Fruit fly (Drosophila melanogaster) whole organism, embryonic: Measurements from ENCODE around the gene prtp.
A peak's percentile ranks its signal among the peaks of the same experiment; 100 is the strongest.

Experiments
- Atf6 ChIP-seq: fragments of 200-800 bp; sonication (Bioruptor generic); IDR thresholded peaks from 2 replicates; pipeline ENCODE4 v1.3.6; 2022; ENCODE audit warnings: missing biosample characterization, missing genetic modification characterization
- B-H1 ChIP-seq: fragments of 200-800 bp; sonication (Bioruptor generic); IDR thresholded peaks from 3 replicates; pipeline ENCODE4 v1.3.6; 2022; ENCODE audit warnings: missing biosample characterization, missing genetic modification characterization
- CG12071 ChIP-seq: fragments of 200-800 bp; sonication (Bioruptor generic); optimal IDR thresholded peaks from 3 replicates; lab custom pipeline; 2018; ENCODE audit warnings: missing biosample characterization, mild to moderate bottlenecking, missing genetic modification characterization
- CG12104 ChIP-seq: fragments of 200-800 bp; sonication (Bioruptor generic); optimal IDR thresholded peaks from 3 replicates; lab custom pipeline; 2016; ENCODE audit warnings: missing biosample characterization, missing genetic modification characterization
- CG12391 ChIP-seq: fragments of 200-800 bp; sonication (Bioruptor generic); optimal IDR thresholded peaks from 3 replicates; lab custom pipeline; 2018; ENCODE audit warnings: missing biosample characterization, mild to moderate bottlenecking, missing genetic modification characterization, moderate library complexity
- CG12744 ChIP-seq: fragments of 200-800 bp; sonication (Bioruptor generic); optimal IDR thresholded peaks from 2 replicates; lab custom pipeline; 2016; ENCODE audit warnings: missing biosample characterization, missing genetic modification characterization
- CG12942 ChIP-seq: fragments of 200-800 bp; sonication (Bioruptor generic); optimal IDR thresholded peaks from 3 replicates; lab custom pipeline; 2016; ENCODE audit warnings: missing biosample characterization, missing genetic modification characterization
- CG13123 ChIP-seq: fragments of 200-800 bp; sonication (Bioruptor generic); optimal IDR thresholded peaks from 2 replicates; lab custom pipeline; 2016; ENCODE audit warnings: missing biosample characterization, missing genetic modification characterization
- CG15269 ChIP-seq: fragments of 200-800 bp; sonication (Bioruptor generic); optimal IDR thresholded peaks from 2 replicates; lab custom pipeline; 2018; ENCODE audit warnings: missing biosample characterization, mild to moderate bottlenecking, missing genetic modification characterization, moderate library complexity
- CG17568 ChIP-seq: fragments of 200-800 bp; sonication (Bioruptor generic); optimal IDR thresholded peaks from 2 replicates; lab custom pipeline; 2018; ENCODE audit warnings: missing biosample characterization, mild to moderate bottlenecking, missing genetic modification characterization, moderate library complexity
- CG2678 ChIP-seq: fragments of 200-800 bp; sonication (Bioruptor generic); optimal IDR thresholded peaks from 3 replicates; lab custom pipeline; 2019; ENCODE audit warnings: missing biosample characterization, mild to moderate bottlenecking, missing genetic modification characterization, moderate library complexity
- CG2712 ChIP-seq: fragments of 200-800 bp; optimal IDR thresholded peaks from 3 replicates; lab custom pipeline; 2019; ENCODE audit warnings: missing biosample characterization, mild to moderate bottlenecking, missing genetic modification characterization, moderate library complexity
- CG30403 ChIP-seq: fragments of 200-800 bp; sonication (Bioruptor generic); optimal IDR thresholded peaks from 3 replicates; lab custom pipeline; 2016; ENCODE audit warnings: missing biosample characterization, missing genetic modification characterization
- CG3065 ChIP-seq: fragments of 200-800 bp; sonication (Bioruptor generic); optimal IDR thresholded peaks from 2 replicates; lab custom pipeline; 2016; ENCODE audit warnings: missing biosample characterization, missing genetic modification characterization
- CG6175 ChIP-seq: fragments of 200-800 bp; sonication (Bioruptor generic); IDR thresholded peaks from 3 replicates; pipeline ENCODE4 v1.3.6; 2022; ENCODE audit warnings: missing biosample characterization, missing genetic modification characterization
- Dbx ChIP-seq: fragments of 200-800 bp; sonication (Bioruptor generic); IDR thresholded peaks from 3 replicates; pipeline ENCODE4 v1.3.6; 2022; ENCODE audit warnings: missing biosample characterization, missing genetic modification characterization
- Dfd ChIP-seq, 2 experiments: fragments of >200 bp; optimal IDR thresholded peaks; 2 replicates each; lab custom pipeline; 2017; ENCODE audit warnings: missing biosample characterization in 2 of 2, missing genetic modification characterization in 2 of 2
- Dp ChIP-seq: fragments of 200-800 bp; sonication (Bioruptor generic); optimal IDR thresholded peaks from 2 replicates; lab custom pipeline; 2018; ENCODE audit warnings: missing biosample characterization, mild to moderate bottlenecking, missing genetic modification characterization, moderate library complexity
- Dref ChIP-seq: fragments of 200-800 bp; sonication (Bioruptor generic); IDR thresholded peaks from 2 replicates; pipeline ENCODE4 v1.3.6; 2022; ENCODE audit warnings: missing biosample characterization, missing genetic modification characterization
- E2f2 ChIP-seq: fragments of 200-800 bp; sonication (Bioruptor generic); IDR thresholded peaks from 2 replicates; pipeline ENCODE4 v1.3.6; 2022; ENCODE audit warnings: missing biosample characterization, missing genetic modification characterization
- ERR ChIP-seq: fragments of 200-800 bp; sonication (Bioruptor generic); optimal IDR thresholded peaks from 2 replicates; lab custom pipeline; 2016; ENCODE audit warnings: missing biosample characterization, missing genetic modification characterization
- Elba2 ChIP-seq: fragments of 200-800 bp; sonication (Bioruptor generic); optimal IDR thresholded peaks from 3 replicates; lab custom pipeline; 2016; ENCODE audit warnings: missing biosample characterization, missing genetic modification characterization
- Hey ChIP-seq: fragments of 200-800 bp; sonication (Bioruptor generic); optimal IDR thresholded peaks from 3 replicates; lab custom pipeline; 2018; ENCODE audit warnings: missing biosample characterization, mild to moderate bottlenecking, missing genetic modification characterization
- HmgD ChIP-seq: fragments of 200-800 bp; sonication (Bioruptor generic); optimal IDR thresholded peaks from 3 replicates; lab custom pipeline; 2016; ENCODE audit warnings: missing biosample characterization, missing genetic modification characterization
- Mad ChIP-seq: fragments of 200-800 bp; sonication (Bioruptor generic); optimal IDR thresholded peaks from 2 replicates; lab custom pipeline; 2016; ENCODE audit warnings: missing biosample characterization, missing genetic modification characterization
- Mes4 ChIP-seq: fragments of 200-800 bp; sonication (Bioruptor generic); optimal IDR thresholded peaks from 2 replicates; lab custom pipeline; 2016; ENCODE audit warnings: missing biosample characterization, missing genetic modification characterization
- Myb ChIP-seq: fragments of 200-800 bp; sonication (Bioruptor generic); optimal IDR thresholded peaks from 2 replicates; lab custom pipeline; 2016; ENCODE audit warnings: missing biosample characterization, missing genetic modification characterization
- Neu2 ChIP-seq: fragments of 200-800 bp; sonication (Bioruptor generic); optimal IDR thresholded peaks from 3 replicates; lab custom pipeline; 2016; ENCODE audit warnings: missing biosample characterization, missing genetic modification characterization, borderline replicate concordance
- al ChIP-seq: fragments of 200-800 bp; sonication (Bioruptor generic); IDR thresholded peaks from 2 replicates; pipeline ENCODE4 v1.3.6; 2022; ENCODE audit warnings: missing biosample characterization, missing genetic modification characterization
- ase ChIP-seq: fragments of 200-800 bp; sonication (Bioruptor generic); IDR thresholded peaks from 3 replicates; pipeline ENCODE4 v1.3.6; 2022; ENCODE audit warnings: missing biosample characterization, missing genetic modification characterization
- ato ChIP-seq: fragments of 200-800 bp; sonication (Bioruptor generic); IDR thresholded peaks from 2 replicates; pipeline ENCODE4 v1.3.6; 2022; ENCODE audit warnings: missing biosample characterization, missing genetic modification characterization; ENCODE audit not compliant: partially characterized antibody
- cato ChIP-seq: fragments of 200-800 bp; sonication (Bioruptor generic); optimal IDR thresholded peaks from 2 replicates; lab custom pipeline; 2016; ENCODE audit warnings: missing biosample characterization, missing genetic modification characterization, borderline replicate concordance
- chn ChIP-seq: fragments of 200-800 bp; sonication (Bioruptor generic); optimal IDR thresholded peaks from 2 replicates; lab custom pipeline; 2016; ENCODE audit warnings: missing biosample characterization, missing genetic modification characterization
- corto ChIP-seq: fragments of 200-800 bp; sonication (Bioruptor generic); optimal IDR thresholded peaks from 2 replicates; lab custom pipeline; 2016; ENCODE audit warnings: missing biosample characterization, mild to moderate bottlenecking, missing genetic modification characterization, moderate library complexity
- emc ChIP-seq: fragments of 200-800 bp; sonication (Bioruptor generic); optimal IDR thresholded peaks from 2 replicates; lab custom pipeline; 2016; ENCODE audit warnings: missing biosample characterization, missing genetic modification characterization
- fd102C ChIP-seq: fragments of 200-800 bp; sonication (Bioruptor generic); optimal IDR thresholded peaks from 2 replicates; lab custom pipeline; 2018; ENCODE audit warnings: missing biosample characterization, mild to moderate bottlenecking, missing genetic modification characterization, moderate library complexity
- hth ChIP-seq: fragments of >200 bp; optimal IDR thresholded peaks from 2 replicates; lab custom pipeline; 2017; ENCODE audit warnings: inconsistent platforms
- lbe ChIP-seq: fragments of 200-800 bp; sonication (Bioruptor generic); optimal IDR thresholded peaks from 2 replicates; lab custom pipeline; 2016; ENCODE audit warnings: missing biosample characterization, mild to moderate bottlenecking, missing genetic modification characterization
- luna ChIP-seq: fragments of 200-800 bp; sonication (Bioruptor generic); optimal IDR thresholded peaks from 2 replicates; lab custom pipeline; 2016; ENCODE audit warnings: missing biosample characterization, missing genetic modification characterization
- mam ChIP-seq: fragments of 200-800 bp; sonication (Bioruptor generic); optimal IDR thresholded peaks from 3 replicates; lab custom pipeline; 2016; ENCODE audit warnings: missing biosample characterization, missing genetic modification characterization
- nerfin-1 ChIP-seq: fragments of 200-800 bp; sonication (Bioruptor generic); optimal IDR thresholded peaks from 3 replicates; lab custom pipeline; 2019; ENCODE audit warnings: missing biosample characterization, mild to moderate bottlenecking, missing genetic modification characterization, moderate library complexity
- nmo ChIP-seq: fragments of 200-800 bp; sonication (Bioruptor generic); optimal IDR thresholded peaks from 2 replicates; lab custom pipeline; 2018; ENCODE audit warnings: missing biosample characterization, mild to moderate bottlenecking, missing genetic modification characterization, moderate library complexity
- nom ChIP-seq: fragments of 200-800 bp; sonication (Bioruptor generic); optimal IDR thresholded peaks from 2 replicates; lab custom pipeline; 2017; ENCODE audit warnings: missing biosample characterization, missing genetic modification characterization, mild to moderate bottlenecking, moderate library complexity, missing genetic modification reagents
- oc ChIP-seq: fragments of 200-800 bp; sonication (Bioruptor generic); optimal IDR thresholded peaks from 2 replicates; lab custom pipeline; 2018; ENCODE audit warnings: missing biosample characterization, mild to moderate bottlenecking, missing genetic modification characterization, moderate library complexity
- run ChIP-seq: fragments of 200-800 bp; sonication (Bioruptor generic); optimal IDR thresholded peaks from 3 replicates; lab custom pipeline; 2018; ENCODE audit warnings: missing biosample characterization, mild to moderate bottlenecking, missing genetic modification characterization
- so ChIP-seq: fragments of 200-800 bp; sonication (Bioruptor generic); IDR thresholded peaks from 3 replicates; pipeline ENCODE4 v1.3.6; 2022; ENCODE audit warnings: missing biosample characterization, missing genetic modification characterization
- ssp ChIP-seq: fragments of 200-800 bp; sonication (Bioruptor generic); IDR thresholded peaks from 2 replicates; pipeline ENCODE4 v1.3.6; 2022; ENCODE audit warnings: missing biosample characterization, missing genetic modification characterization
- stwl ChIP-seq: fragments of 200-800 bp; sonication (Bioruptor generic); optimal IDR thresholded peaks from 3 replicates; lab custom pipeline; 2018; ENCODE audit warnings: missing biosample characterization, mild to moderate bottlenecking, missing genetic modification characterization, moderate library complexity
- trh ChIP-seq: fragments of 200-800 bp; sonication (Bioruptor generic); optimal IDR thresholded peaks from 2 replicates; lab custom pipeline; 2016; ENCODE audit warnings: missing biosample characterization, missing genetic modification characterization
- twi ChIP-seq: fragments of 200-800 bp; optimal IDR thresholded peaks from 2 replicates; lab custom pipeline; 2019; ENCODE audit warnings: missing biosample characterization, mild to moderate bottlenecking, missing genetic modification characterization, moderate library complexity
- unpg ChIP-seq: fragments of 200-800 bp; sonication (Bioruptor generic); optimal IDR thresholded peaks from 3 replicates; lab custom pipeline; 2018; ENCODE audit warnings: missing biosample characterization, mild to moderate bottlenecking, missing genetic modification characterization, moderate library complexity

Gene prtp

dm6 chrX:11678539-11679040 is 38.0 kb upstream of the prtp start, which contains the start of the genes Vlet and bif (continued):
- no peak for TF ChIP-seq CG3065 (GFP tag; lab: Kevin White, UChicago)
- TF ChIP-seq cato, result peak; percentile 55
- peak; percentile 43 for TF ChIP-seq chn
- no peak for TF ChIP-seq corto (GFP tag; lab: Kevin White, UChicago)
- peak; percentile 27 for TF ChIP-seq Myb (GFP tag; lab: Kevin White, UChicago)
- TF ChIP-seq nmo (GFP tag; lab: Kevin White, UChicago), result peak; percentile 80
- no peak for TF ChIP-seq HmgD (GFP tag; lab: Kevin White, UChicago)
- TF ChIP-seq CG12744 (GFP tag; lab: Kevin White, UChicago), result no peak
- TF ChIP-seq CG12391, result peak; percentile 77
- TF ChIP-seq Elba2 (GFP tag; lab: Kevin White, UChicago), result no peak
- TF ChIP-seq CG6175, result 0 out of 3 replicates have a peak, but pooled peaks have one; percentile 18
- no peak for TF ChIP-seq run
- peak; percentile 76 for TF ChIP-seq CG30403 (GFP tag; lab: Kevin White, UChicago)
- no peak for TF ChIP-seq CG2678
- TF ChIP-seq so (GFP tag; lab: Robert Waterston, UW), result no peak
- TF ChIP-seq trh, result no peak
- no peak for TF ChIP-seq hth (lab: Kevin White, UChicago)
- no peak for TF ChIP-seq Mes4
- peak; percentile 48 for TF ChIP-seq stwl
- TF ChIP-seq CG15269 (tag; lab: Kevin White, UChicago), result peak; percentile 78
- peak; percentile 80 for TF ChIP-seq CG2712
- TF ChIP-seq Dbx (GFP tag; lab: Robert Waterston, UW), result 0 out of 3 replicates have a peak, but pooled peaks have one; percentile 48
- TF ChIP-seq CG13123 (GFP tag; lab: Kevin White, UChicago), result no peak
- TF ChIP-seq nom, result no peak
- TF ChIP-seq E2f2, result peak; percentile 41
- no peak for TF ChIP-seq B-H1 (GFP tag; lab: Robert Waterston, UW)
- TF ChIP-seq CG17568 (GFP tag; lab: Kevin White, UChicago), result no peak
- TF ChIP-seq emc (GFP tag; lab: Kevin White, UChicago), result no peak
- 0 out of 3 replicates have a peak, but pooled peaks have one; percentile 30 for TF ChIP-seq ase
- peak; percentile 46 for TF ChIP-seq ssp (GFP tag; lab: Robert Waterston, UW)
- peak; percentile 42; the same call in 1 of the 2 replicates for TF ChIP-seq Atf6 (GFP tag; lab: Robert Waterston, UW)
- no peak for TF ChIP-seq Dfd (GFP tag; optimal IDR thresholded peaks at IDR 0.05; lab: Kevin White, UChicago)
- TF ChIP-seq Mad (GFP tag; lab: Kevin White, UChicago), result no peak
- TF ChIP-seq ato, result 0 out of 2 replicates have a peak, but pooled peaks have one; percentile 49
- peak; percentile 39 for TF ChIP-seq oc (tag; lab: Kevin White, UChicago)
- no peak for TF ChIP-seq ERR (GFP tag; lab: Kevin White, UChicago)
- TF ChIP-seq CG12071 (GFP tag; lab: Kevin White, UChicago), result no peak
- TF ChIP-seq CG12104 (GFP tag; lab: Kevin White, UChicago), result peak; percentile 41
- TF ChIP-seq Dp (GFP tag; lab: Kevin White, UChicago), result peak; percentile 50
- TF ChIP-seq nerfin-1 (tag; lab: Kevin White, UChicago), result peak; percentile 25
- no peak for TF ChIP-seq Neu2 (GFP tag; lab: Kevin White, UChicago)
- TF ChIP-seq Dref (GFP tag; lab: Robert Waterston, UW), result peak; percentile 78
- peak; percentile 44 for TF ChIP-seq twi (tag; lab: Kevin White, UChicago)
- no peak for TF ChIP-seq Hey (tag; lab: Kevin White, UChicago)
- TF ChIP-seq unpg (GFP tag; lab: Kevin White, UChicago), result peak; percentile 56
- TF ChIP-seq luna (GFP tag; lab: Kevin White, UChicago), result no peak
- peak; percentile 46 for TF ChIP-seq mam (GFP tag; lab: Kevin White, UChicago)
- peak; percentile 47 for TF ChIP-seq CG12942
- peak; percentile 45 for TF ChIP-seq al (GFP tag; lab: Robert Waterston, UW)
- TF ChIP-seq fd102C (GFP tag; lab: Kevin White, UChicago), result no peak
- peak; percentile 42 for TF ChIP-seq lbe (GFP tag; lab: Kevin White, UChicago)
